Fruit fly (Drosophila melanogaster) whole organism, wandering third instar larva: ENCODE data around the gene meso18E.
A peak's percentile ranks its signal among the peaks of the same experiment; 100 is the strongest.

Experiments
- CG32264 ChIP-seq: fragments of 200-800 bp; sonication (Bioruptor generic); optimal IDR thresholded peaks from 2 replicates; lab custom pipeline; 2016; ENCODE audit warnings: missing biosample characterization, missing genetic modification characterization
- CG9705 ChIP-seq: fragments of 200-800 bp; sonication (Bioruptor generic); optimal IDR thresholded peaks from 2 replicates; lab custom pipeline; 2018; ENCODE audit warnings: missing biosample characterization, mild to moderate bottlenecking, missing genetic modification characterization
- CrebA ChIP-seq: fragments of 200-800 bp; sonication (Bioruptor generic); optimal IDR thresholded peaks from 2 replicates; lab custom pipeline; 2016; ENCODE audit warnings: missing biosample characterization, mild to moderate bottlenecking, missing genetic modification characterization, borderline replicate concordance
- Dif ChIP-seq: fragments of 200-275, 200-300 bp; sonication (Bioruptor generic); optimal IDR thresholded peaks from 2 replicates; lab custom pipeline; 2018; ENCODE audit warnings: missing biosample characterization, missing genetic modification characterization; ENCODE audit not compliant: partially characterized antibody
- GATAd ChIP-seq: sonication (Bioruptor generic); optimal IDR thresholded peaks from 2 replicates; lab custom pipeline; 2016; ENCODE audit warnings: missing biosample characterization, missing genetic modification characterization
- HLH106 ChIP-seq: fragments of 200-800 bp; optimal IDR thresholded peaks from 3 replicates; lab custom pipeline; 2019; ENCODE audit warnings: missing biosample characterization, mild to moderate bottlenecking, missing genetic modification characterization, moderate library complexity
- Hnf4 ChIP-seq: fragments of 200-800 bp; sonication (Bioruptor generic); optimal IDR thresholded peaks from 2 replicates; lab custom pipeline; 2016; ENCODE audit warnings: missing biosample characterization, mild to moderate bottlenecking, missing genetic modification characterization
- Hr83 ChIP-seq: fragments of 200-300 bp; sonication (Bioruptor generic); optimal IDR thresholded peaks from 2 replicates; lab custom pipeline; 2016; ENCODE audit warnings: missing biosample characterization, mild to moderate bottlenecking, missing genetic modification characterization, moderate library complexity; ENCODE audit not compliant: poor library complexity, severe bottlenecking
- Jra ChIP-seq: sonication (Bioruptor generic); optimal IDR thresholded peaks from 2 replicates; lab custom pipeline; 2016; ENCODE audit warnings: missing biosample characterization, missing genetic modification characterization
- Mio ChIP-seq: sonication (Bioruptor generic); optimal IDR thresholded peaks from 2 replicates; lab custom pipeline; 2016; ENCODE audit warnings: missing biosample characterization, missing genetic modification characterization
- N ChIP-seq: fragments of >200 bp; optimal IDR thresholded peaks from 2 replicates; lab custom pipeline; 2018; ENCODE audit warnings: missing biosample characterization, missing external identifiers, missing genetic modification characterization
- Rel ChIP-seq, 2 experiments: fragments of 200-800 bp; sonication (Bioruptor generic) in 1 of 2; optimal IDR thresholded peaks; 2 replicates in 1 of 2; 3 replicates in 1 of 2; lab custom pipeline; 2016 to 2019; ENCODE audit warnings: mild to moderate bottlenecking in 2 of 2, missing biosample characterization in 2 of 2, missing genetic modification characterization in 2 of 2, moderate library complexity in 1 of 2
- Sp1 ChIP-seq: fragments of 200-800 bp; sonication (Bioruptor generic); optimal IDR thresholded peaks from 3 replicates; lab custom pipeline; 2019; ENCODE audit warnings: missing biosample characterization, mild to moderate bottlenecking, missing genetic modification characterization, moderate library complexity
- Vsx2 ChIP-seq: fragments of 200-300, 225-300 bp; sonication (Bioruptor generic); optimal IDR thresholded peaks from 2 replicates; lab custom pipeline; 2018; ENCODE audit warnings: missing biosample characterization, missing genetic modification characterization; ENCODE audit not compliant: partially characterized antibody
- br ChIP-seq: fragments of 200-800 bp; sonication (Bioruptor generic); optimal IDR thresholded peaks from 2 replicates; lab custom pipeline; 2016; ENCODE audit warnings: missing biosample characterization, missing genetic modification characterization
- brk ChIP-seq: fragments of 200-800 bp; sonication (Bioruptor generic); optimal IDR thresholded peaks from 2 replicates; lab custom pipeline; 2016; ENCODE audit warnings: missing biosample characterization, mild to moderate bottlenecking, missing genetic modification characterization
- dl ChIP-seq, 2 experiments: fragments of 175-275, 200-275 bp in 1 of 2; fragments of 200-275 bp in 1 of 2; sonication (Bioruptor generic); optimal IDR thresholded peaks; lab custom pipeline; 2018; ENCODE audit warnings: mild to moderate bottlenecking in 2 of 2, missing biosample characterization in 2 of 2, missing genetic modification characterization in 2 of 2, moderate library complexity in 2 of 2; ENCODE audit not compliant: partially characterized antibody in 2 of 2, insufficient read depth in 1 of 2
- dmrt93B ChIP-seq: fragments of 200-800 bp; sonication (Bioruptor generic); optimal IDR thresholded peaks from 2 replicates; lab custom pipeline; 2018; ENCODE audit warnings: missing biosample characterization, mild to moderate bottlenecking, missing genetic modification characterization
- dsf ChIP-seq: sonication (Bioruptor generic); optimal IDR thresholded peaks from 2 replicates; lab custom pipeline; 2016; ENCODE audit warnings: missing biosample characterization, missing genetic modification characterization, borderline replicate concordance
- ey ChIP-seq: fragments of 200-800 bp; sonication (Bioruptor generic); optimal IDR thresholded peaks from 2 replicates; lab custom pipeline; 2016; ENCODE audit warnings: missing biosample characterization, missing genetic modification characterization
- foxo ChIP-seq, 2 experiments: fragments of 200-800 bp; sonication (Bioruptor generic); optimal IDR thresholded peaks; 2 replicates in 1 of 2; 3 replicates in 1 of 2; lab custom pipeline; 2016 to 2017; ENCODE audit warnings: missing biosample characterization in 2 of 2, missing genetic modification characterization in 2 of 2
- fru ChIP-seq: fragments of 200-800 bp; sonication (Bioruptor generic); optimal IDR thresholded peaks from 3 replicates; lab custom pipeline; 2016; ENCODE audit warnings: missing biosample characterization, mild to moderate bottlenecking, missing genetic modification characterization
- h ChIP-seq: fragments of 200-800 bp; sonication (Bioruptor generic); optimal IDR thresholded peaks from 3 replicates; lab custom pipeline; 2016; ENCODE audit warnings: missing biosample characterization, mild to moderate bottlenecking, missing genetic modification characterization
- jim ChIP-seq: fragments of 175-275, 200-325 bp; sonication (Bioruptor generic); optimal IDR thresholded peaks from 2 replicates; lab custom pipeline; 2016; ENCODE audit warnings: missing biosample characterization, mild to moderate bottlenecking, missing genetic modification characterization
- pan ChIP-seq: fragments of >200 bp; optimal IDR thresholded peaks from 2 replicates; lab custom pipeline; 2017
- rgr ChIP-seq: fragments of 200-800 bp; sonication (Bioruptor generic); optimal IDR thresholded peaks from 3 replicates; lab custom pipeline; 2016; ENCODE audit warnings: missing biosample characterization, mild to moderate bottlenecking, missing genetic modification characterization
- sage ChIP-seq: fragments of 200-800 bp; sonication (Bioruptor generic); optimal IDR thresholded peaks from 2 replicates; lab custom pipeline; 2016; ENCODE audit warnings: missing biosample characterization, mild to moderate bottlenecking, missing genetic modification characterization
- sv ChIP-seq: fragments of 200-800 bp; sonication (Bioruptor generic); optimal IDR thresholded peaks from 3 replicates; lab custom pipeline; 2016; ENCODE audit warnings: missing biosample characterization, missing genetic modification characterization
- tai ChIP-seq: sonication (Bioruptor generic); optimal IDR thresholded peaks from 2 replicates; lab custom pipeline; 2016; ENCODE audit warnings: missing biosample characterization, missing genetic modification characterization
- usp ChIP-seq: fragments of >200 bp; optimal IDR thresholded peaks from 2 replicates; lab custom pipeline; 2017; ENCODE audit warnings: missing biosample characterization, missing genetic modification characterization
- woc ChIP-seq: sonication (Bioruptor generic); optimal IDR thresholded peaks from 2 replicates; lab custom pipeline; 2016; ENCODE audit warnings: missing biosample characterization, mild to moderate bottlenecking, missing genetic modification characterization

meso18E gene

DNA sequence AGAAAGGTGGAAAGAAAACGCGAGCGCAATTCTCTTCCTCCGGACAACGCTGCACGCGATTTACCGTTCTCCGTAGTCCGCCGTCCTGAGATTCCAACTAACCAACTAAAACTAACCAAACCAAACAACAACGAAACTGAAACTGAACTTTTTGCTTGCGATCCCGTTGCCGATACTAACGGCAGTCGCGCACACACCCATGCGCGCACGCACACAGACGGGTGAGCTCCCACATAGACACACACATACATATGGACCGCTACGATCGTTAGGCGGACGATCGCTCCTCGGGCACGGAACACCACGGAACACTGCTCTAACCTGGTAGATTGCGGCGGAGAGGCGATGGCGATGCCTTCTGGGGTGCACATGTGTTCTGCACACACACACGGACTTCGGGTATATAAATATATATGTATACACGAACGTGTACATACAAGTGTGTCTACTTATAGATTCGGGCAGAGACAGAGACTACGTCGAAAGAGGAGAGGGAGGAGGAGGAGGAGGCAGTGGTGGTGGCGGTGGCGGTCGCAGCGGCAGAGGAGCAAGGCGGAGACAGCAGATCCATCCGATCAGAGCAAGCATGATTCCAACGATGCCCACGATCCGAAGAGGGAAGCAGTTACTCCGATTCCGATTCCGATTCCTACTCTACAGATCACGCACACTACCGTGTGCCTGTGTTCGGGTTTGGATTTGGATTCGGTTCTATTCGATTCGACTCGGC is at the start of gene meso18E:
Gene meso18E (minus strand): TSS at position 148 of the 730 bp plus-strand sequence.
- no peak for TF ChIP-seq sage (GFP tag; lab: Kevin White, UChicago)
- no peak for TF ChIP-seq pan (lab: Kevin White, UChicago)
- no peak for TF ChIP-seq sv (GFP tag; lab: Kevin White, UChicago)
- no peak for TF ChIP-seq Mio (GFP tag; lab: Kevin White, UChicago)
- TF ChIP-seq brk (GFP tag; lab: Kevin White, UChicago), result no peak
- TF ChIP-seq ey, result no peak
- TF ChIP-seq N, result no peak
- no peak for TF ChIP-seq Hnf4 (GFP tag; lab: Kevin White, UChicago)
- TF ChIP-seq Jra, result no peak
- TF ChIP-seq rgr, result no peak

DNA sequence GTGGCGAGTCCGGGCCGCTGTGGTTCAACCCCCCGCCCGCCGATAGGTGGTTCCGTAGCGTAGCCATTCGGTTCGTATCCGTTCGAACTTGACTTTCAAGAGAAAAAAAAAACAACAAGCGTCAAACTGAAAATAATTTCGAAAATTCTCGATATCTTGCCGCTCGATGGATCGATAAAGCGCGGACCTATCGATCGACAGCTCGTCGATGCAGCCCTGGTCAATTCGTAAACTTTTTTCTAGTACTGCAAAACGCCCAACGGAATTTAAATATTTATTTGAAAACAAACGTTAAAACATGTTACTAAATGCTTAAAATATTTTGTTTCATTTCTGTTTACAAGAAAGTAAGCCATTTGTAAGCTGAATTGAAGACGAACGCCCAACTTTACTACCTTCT is 49.3 kb upstream of the meso18E start:
- TF ChIP-seq Rel (GFP tag; optimal IDR thresholded peaks at IDR 0.05; lab: Kevin White, UChicago) (no peak), Rel (tag; optimal IDR thresholded peaks at IDR 0.05; lab: Kevin White, UChicago) (no peak), jim (no peak), dmrt93B (GFP tag; lab: Kevin White, UChicago) (no peak), Hr83 (GFP tag; lab: Kevin White, UChicago) (peak; percentile 6), br (GFP tag; lab: Kevin White, UChicago) (no peak), foxo (GFP tag; optimal IDR thresholded peaks at IDR 0.05; lab: Kevin White, UChicago) (peak in 1 of 2 experiments; percentile 18), woc (GFP tag; lab: Kevin White, UChicago) (no peak)

DNA sequence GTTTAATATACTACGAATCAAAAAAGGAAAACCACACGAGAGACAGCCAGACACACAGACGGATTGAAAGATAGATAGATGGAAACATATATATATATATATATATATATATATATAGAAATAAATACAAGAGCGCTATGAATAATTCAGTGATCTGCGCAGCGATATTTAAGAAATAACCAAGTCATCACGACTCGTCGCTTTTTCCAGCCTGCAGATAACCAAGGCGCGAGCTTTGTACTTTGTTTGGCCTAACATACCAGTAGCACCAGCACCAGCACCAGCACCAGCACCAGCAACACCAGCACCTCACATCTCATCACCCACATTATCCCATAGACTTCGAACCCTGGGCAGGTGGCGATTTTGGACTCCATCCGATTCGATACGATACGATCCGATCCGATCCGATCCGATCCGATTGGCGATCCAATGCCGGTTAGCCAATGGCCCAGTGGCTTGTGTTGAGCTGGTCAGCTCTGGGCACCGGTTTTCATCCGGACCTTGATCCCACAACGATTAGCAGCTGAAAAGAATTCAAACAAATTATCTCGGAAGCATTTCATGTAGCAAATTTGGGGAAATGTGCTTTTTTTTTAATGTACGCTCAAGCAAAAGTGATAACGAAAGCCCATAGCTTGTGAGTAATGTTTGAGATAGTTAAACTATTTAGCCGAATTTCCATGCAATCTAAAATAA is 42.0 kb upstream of the meso18E start:
- TF ChIP-seq CG32264 (GFP tag; lab: Kevin White, UChicago) (no peak), Rel (GFP tag; optimal IDR thresholded peaks at IDR 0.05; lab: Kevin White, UChicago) (no peak), Rel (tag; optimal IDR thresholded peaks at IDR 0.05; lab: Kevin White, UChicago) (peak; percentile 15), Hnf4 (GFP tag; lab: Kevin White, UChicago) (peak; percentile 63)
- TF ChIP-seq, all 38 proteins: peak for 2

DNA sequence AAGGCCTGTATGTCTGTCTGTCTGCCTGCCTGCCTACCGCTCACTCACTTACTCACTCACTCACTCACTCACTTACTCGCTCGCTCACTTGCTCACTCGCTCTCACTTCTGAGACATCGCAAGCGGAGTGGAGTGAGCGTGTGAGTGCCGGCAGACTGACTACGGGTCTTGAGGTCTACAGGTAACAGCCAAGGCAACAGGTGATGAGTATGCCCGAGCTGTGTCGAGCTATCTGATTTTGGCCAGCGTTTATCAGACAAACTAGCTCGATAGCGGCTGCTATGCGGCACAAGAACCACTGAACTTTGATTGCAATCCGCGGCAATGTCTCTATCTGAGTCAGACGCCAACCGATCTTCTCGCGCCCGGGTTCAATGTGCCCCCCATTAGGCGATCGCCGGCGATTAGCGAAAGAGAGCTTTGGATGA is 41.3 kb upstream of the meso18E start:
- peak; percentile 14 for TF ChIP-seq h (GFP tag; lab: Kevin White, UChicago)
- TF ChIP-seq dl (GFP tag; optimal IDR thresholded peaks at IDR 0.05; lab: Kevin White, UChicago; ENCODE audit: insufficient read depth in 1 of 2, partially characterized antibody in 2 of 2), result peak in 1 of 2 experiments; percentile 44
- TF ChIP-seq sage (GFP tag; lab: Kevin White, UChicago), result no peak
- peak; percentile 63 for TF ChIP-seq Dif
- TF ChIP-seq jim, result no peak
- TF ChIP-seq Hr83 (GFP tag; lab: Kevin White, UChicago), result peak; percentile 38

DNA sequence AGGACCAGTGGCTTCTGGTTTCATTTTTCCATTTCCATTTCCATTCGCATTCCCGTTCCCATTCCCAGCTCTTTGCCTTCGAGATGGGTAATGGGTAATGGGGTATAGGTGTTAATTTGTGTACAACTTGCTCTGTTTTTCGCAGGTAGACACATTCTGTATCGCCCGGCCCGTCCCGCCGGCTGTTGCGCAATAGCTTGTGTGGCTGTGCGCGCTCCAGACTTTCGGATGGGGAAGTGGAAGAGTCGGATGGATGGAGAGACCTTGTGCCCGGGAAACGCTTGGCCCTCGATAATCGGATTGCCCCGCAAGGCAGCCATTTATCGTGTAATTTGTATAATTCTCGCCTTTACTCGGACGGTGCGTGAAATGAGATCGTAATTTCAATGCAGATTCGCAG is 40.9 kb upstream of the meso18E start:
- TF ChIP-seq fru (no peak), Jra (no peak)

DNA sequence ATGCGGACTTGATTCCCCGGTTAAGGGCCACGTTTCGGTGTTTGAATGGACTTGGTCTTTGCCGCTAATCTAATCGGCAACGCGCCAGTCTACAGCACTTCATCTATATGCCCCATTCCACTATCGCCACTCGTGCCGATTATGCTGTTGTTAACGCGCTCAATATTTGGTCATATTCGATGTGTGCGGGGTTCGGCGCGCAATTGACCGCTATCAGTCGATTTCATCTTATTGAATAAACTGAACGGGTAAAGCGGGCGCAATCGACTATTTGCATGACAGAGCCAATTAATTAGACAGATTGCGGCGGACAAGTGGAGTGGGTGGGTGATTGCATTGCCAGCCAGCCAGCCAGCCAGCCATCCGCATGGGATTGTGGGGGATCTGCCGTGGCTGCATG is 39.5 kb upstream of the meso18E start:
- no peak for TF ChIP-seq Sp1 (GFP tag; lab: Kevin White, UChicago)
- TF ChIP-seq dl (GFP tag; optimal IDR thresholded peaks at IDR 0.05; lab: Kevin White, UChicago; ENCODE audit: insufficient read depth in 1 of 2, partially characterized antibody in 2 of 2), result no peak
- no peak for TF ChIP-seq Vsx2
- no peak for TF ChIP-seq CrebA (GFP tag; lab: Kevin White, UChicago)
- TF ChIP-seq Dif, result no peak
- TF ChIP-seq h (GFP tag; lab: Kevin White, UChicago), result no peak
- TF ChIP-seq Hr83 (GFP tag; lab: Kevin White, UChicago), result no peak
- no peak for TF ChIP-seq sv (GFP tag; lab: Kevin White, UChicago)
- TF ChIP-seq tai, result no peak
- TF ChIP-seq dsf, result no peak
- no peak for TF ChIP-seq GATAd (GFP tag; lab: Kevin White, UChicago)
- TF ChIP-seq brk (GFP tag; lab: Kevin White, UChicago), result no peak
- no peak for TF ChIP-seq pan (lab: Kevin White, UChicago)
- no peak for TF ChIP-seq usp (GFP tag; lab: Kevin White, UChicago)
- TF ChIP-seq CG9705 (GFP tag; lab: Kevin White, UChicago), result no peak
- TF ChIP-seq woc (GFP tag; lab: Kevin White, UChicago), result no peak
- no peak for TF ChIP-seq dmrt93B (GFP tag; lab: Kevin White, UChicago)
- TF ChIP-seq HLH106 (tag; lab: Kevin White, UChicago), result no peak
